Worm (Caenorhabditis elegans) whole organism, L4 larva: ENCODE data around the gene T05B11.4.

Experiments
- ZK546.5 ChIP-seq, 2 experiments: sonication (generic microtip); optimal IDR thresholded peaks; 2 replicates each; lab custom pipeline; 2017; ENCODE audit warnings: missing biosample characterization in 2 of 2, missing genetic modification characterization in 2 of 2
- aha-1 ChIP-seq: fragments of 150-350 bp; peaks from one replicate; lab custom pipeline; 2014; ENCODE audit warnings: missing biosample characterization, missing genetic modification characterization
- aly-2 ChIP-seq: sonication (generic microtip); optimal IDR thresholded peaks from 2 replicates; lab custom pipeline; 2018; ENCODE audit warnings: missing biosample characterization, missing genetic modification characterization
- attf-4 ChIP-seq: sonication (generic microtip); optimal IDR thresholded peaks from 3 replicates; lab custom pipeline; 2017; ENCODE audit warnings: missing biosample characterization, missing genetic modification characterization
- daf-12 ChIP-seq: fragments of 150-350 bp; optimal IDR thresholded peaks from 2 replicates; lab custom pipeline; 2014; ENCODE audit warnings: missing biosample characterization, missing genetic modification reagents, missing genetic modification characterization
- egl-27 ChIP-seq: sonication (generic microtip); optimal IDR thresholded peaks from 3 replicates; lab custom pipeline; 2017; ENCODE audit warnings: missing biosample characterization, missing genetic modification reagents, missing genetic modification characterization
- nhr-48 ChIP-seq: sonication (generic microtip); optimal IDR thresholded peaks from 2 replicates; lab custom pipeline; 2016; ENCODE audit warnings: mild to moderate bottlenecking, missing genetic modification characterization, missing compliant biosample characterization
- nhr-6 ChIP-seq: fragments of 150-350 bp; optimal IDR thresholded peaks from 2 replicates; lab custom pipeline; 2014; ENCODE audit warnings: missing biosample characterization, missing genetic modification characterization
- snpc-4 ChIP-seq: fragments of 150-350 bp; optimal IDR thresholded peaks from 2 replicates; lab custom pipeline; 2014; ENCODE audit warnings: missing biosample characterization, missing genetic modification characterization
- zag-1 ChIP-seq: fragments of 150-350 bp; optimal IDR thresholded peaks from 2 replicates; lab custom pipeline; 2014; ENCODE audit warnings: missing biosample characterization, missing genetic modification characterization

ce11 chrV:7741918-7742317 is 12.5 kb downstream of the T05B11.4 start:
- TF ChIP-seq zag-1 (tag; lab: Kevin White, UChicago) (no peak), nhr-6 (tag; lab: Kevin White, UChicago) (no peak), aha-1 (tag; lab: Kevin White, UChicago) (no peak), egl-27 (tag; lab: Kevin White, UChicago) (no peak), daf-12 (tag; lab: Kevin White, UChicago) (no peak), aly-2 (tag; lab: Kevin White, UChicago) (no peak), attf-4 (tag; lab: Kevin White, UChicago) (no peak), snpc-4 (tag; lab: Kevin White, UChicago) (no peak), ZK546.5 (tag; optimal IDR thresholded peaks at IDR 0.05; lab: Kevin White, UChicago) (no peak), nhr-48 (tag; lab: Kevin White, UChicago) (no peak)
